Fruit fly (Drosophila melanogaster) whole organism, wandering third instar larva: ENCODE data around the gene CG43249.

Experiments
- Abd-B ChIP-seq: fragments of >200 bp; optimal IDR thresholded peaks from 2 replicates; lab custom pipeline; 2017; ENCODE audit warnings: missing biosample characterization, missing genetic modification characterization
- CG32264 ChIP-seq: fragments of 200-800 bp; sonication (Bioruptor generic); optimal IDR thresholded peaks from 2 replicates; lab custom pipeline; 2016; ENCODE audit warnings: missing biosample characterization, missing genetic modification characterization
- CG9705 ChIP-seq: fragments of 200-800 bp; sonication (Bioruptor generic); optimal IDR thresholded peaks from 2 replicates; lab custom pipeline; 2018; ENCODE audit warnings: missing biosample characterization, mild to moderate bottlenecking, missing genetic modification characterization
- CrebA ChIP-seq: fragments of 200-800 bp; sonication (Bioruptor generic); optimal IDR thresholded peaks from 2 replicates; lab custom pipeline; 2016; ENCODE audit warnings: missing biosample characterization, mild to moderate bottlenecking, missing genetic modification characterization, borderline replicate concordance
- Dif ChIP-seq: fragments of 200-275, 200-300 bp; sonication (Bioruptor generic); optimal IDR thresholded peaks from 2 replicates; lab custom pipeline; 2018; ENCODE audit warnings: missing biosample characterization, missing genetic modification characterization; ENCODE audit not compliant: partially characterized antibody
- GATAd ChIP-seq: sonication (Bioruptor generic); optimal IDR thresholded peaks from 2 replicates; lab custom pipeline; 2016; ENCODE audit warnings: missing biosample characterization, missing genetic modification characterization
- HLH106 ChIP-seq: fragments of 200-800 bp; optimal IDR thresholded peaks from 3 replicates; lab custom pipeline; 2019; ENCODE audit warnings: missing biosample characterization, mild to moderate bottlenecking, missing genetic modification characterization, moderate library complexity
- Hnf4 ChIP-seq: fragments of 200-800 bp; sonication (Bioruptor generic); optimal IDR thresholded peaks from 2 replicates; lab custom pipeline; 2016; ENCODE audit warnings: missing biosample characterization, mild to moderate bottlenecking, missing genetic modification characterization
- Hr78 ChIP-seq: fragments of >200 bp; optimal IDR thresholded peaks from 2 replicates; lab custom pipeline; 2017; ENCODE audit warnings: missing biosample characterization, missing genetic modification characterization
- Hr83 ChIP-seq: fragments of 200-300 bp; sonication (Bioruptor generic); optimal IDR thresholded peaks from 2 replicates; lab custom pipeline; 2016; ENCODE audit warnings: missing biosample characterization, mild to moderate bottlenecking, missing genetic modification characterization, moderate library complexity; ENCODE audit not compliant: poor library complexity, severe bottlenecking
- Jra ChIP-seq: sonication (Bioruptor generic); optimal IDR thresholded peaks from 2 replicates; lab custom pipeline; 2016; ENCODE audit warnings: missing biosample characterization, missing genetic modification characterization
- Myc ChIP-seq: fragments of >200 bp; optimal IDR thresholded peaks from 2 replicates; lab custom pipeline; 2017
- N ChIP-seq: fragments of >200 bp; optimal IDR thresholded peaks from 2 replicates; lab custom pipeline; 2018; ENCODE audit warnings: missing biosample characterization, missing external identifiers, missing genetic modification characterization
- OdsH ChIP-seq: fragments of 200-800 bp; sonication (Bioruptor generic); optimal IDR thresholded peaks from 2 replicates; lab custom pipeline; 2016; ENCODE audit warnings: missing biosample characterization, mild to moderate bottlenecking, missing genetic modification characterization
- Rel ChIP-seq, 2 experiments: fragments of 200-800 bp; sonication (Bioruptor generic) in 1 of 2; optimal IDR thresholded peaks; 2 replicates in 1 of 2; 3 replicates in 1 of 2; lab custom pipeline; 2016 to 2019; ENCODE audit warnings: mild to moderate bottlenecking in 2 of 2, missing biosample characterization in 2 of 2, missing genetic modification characterization in 2 of 2, moderate library complexity in 1 of 2
- Sp1 ChIP-seq: fragments of 200-800 bp; sonication (Bioruptor generic); optimal IDR thresholded peaks from 3 replicates; lab custom pipeline; 2019; ENCODE audit warnings: missing biosample characterization, mild to moderate bottlenecking, missing genetic modification characterization, moderate library complexity
- Vsx2 ChIP-seq: fragments of 200-300, 225-300 bp; sonication (Bioruptor generic); optimal IDR thresholded peaks from 2 replicates; lab custom pipeline; 2018; ENCODE audit warnings: missing biosample characterization, missing genetic modification characterization; ENCODE audit not compliant: partially characterized antibody
- br ChIP-seq: fragments of 200-800 bp; sonication (Bioruptor generic); optimal IDR thresholded peaks from 2 replicates; lab custom pipeline; 2016; ENCODE audit warnings: missing biosample characterization, missing genetic modification characterization
- brk ChIP-seq: fragments of 200-800 bp; sonication (Bioruptor generic); optimal IDR thresholded peaks from 2 replicates; lab custom pipeline; 2016; ENCODE audit warnings: missing biosample characterization, mild to moderate bottlenecking, missing genetic modification characterization
- dl ChIP-seq, 2 experiments: fragments of 175-275, 200-275 bp in 1 of 2; fragments of 200-275 bp in 1 of 2; sonication (Bioruptor generic); optimal IDR thresholded peaks; lab custom pipeline; 2018; ENCODE audit warnings: mild to moderate bottlenecking in 2 of 2, missing biosample characterization in 2 of 2, missing genetic modification characterization in 2 of 2, moderate library complexity in 2 of 2; ENCODE audit not compliant: partially characterized antibody in 2 of 2, insufficient read depth in 1 of 2
- dsf ChIP-seq: sonication (Bioruptor generic); optimal IDR thresholded peaks from 2 replicates; lab custom pipeline; 2016; ENCODE audit warnings: missing biosample characterization, missing genetic modification characterization, borderline replicate concordance
- ey ChIP-seq: fragments of 200-800 bp; sonication (Bioruptor generic); optimal IDR thresholded peaks from 2 replicates; lab custom pipeline; 2016; ENCODE audit warnings: missing biosample characterization, missing genetic modification characterization
- fru ChIP-seq: fragments of 200-800 bp; sonication (Bioruptor generic); optimal IDR thresholded peaks from 3 replicates; lab custom pipeline; 2016; ENCODE audit warnings: missing biosample characterization, mild to moderate bottlenecking, missing genetic modification characterization
- lola ChIP-seq: fragments of >200 bp; optimal IDR thresholded peaks from 2 replicates; lab custom pipeline; 2017; ENCODE audit warnings: missing biosample characterization, missing genetic modification characterization
- pan ChIP-seq: fragments of >200 bp; optimal IDR thresholded peaks from 2 replicates; lab custom pipeline; 2017
- psq ChIP-seq: fragments of 200-800 bp; sonication (Bioruptor generic); optimal IDR thresholded peaks from 3 replicates; lab custom pipeline; 2017; ENCODE audit warnings: missing biosample characterization, mild to moderate bottlenecking, missing genetic modification characterization, moderate library complexity
- rgr ChIP-seq: fragments of 200-800 bp; sonication (Bioruptor generic); optimal IDR thresholded peaks from 3 replicates; lab custom pipeline; 2016; ENCODE audit warnings: missing biosample characterization, mild to moderate bottlenecking, missing genetic modification characterization
- sage ChIP-seq: fragments of 200-800 bp; sonication (Bioruptor generic); optimal IDR thresholded peaks from 2 replicates; lab custom pipeline; 2016; ENCODE audit warnings: missing biosample characterization, mild to moderate bottlenecking, missing genetic modification characterization
- sv ChIP-seq: fragments of 200-800 bp; sonication (Bioruptor generic); optimal IDR thresholded peaks from 3 replicates; lab custom pipeline; 2016; ENCODE audit warnings: missing biosample characterization, missing genetic modification characterization
- tai ChIP-seq: sonication (Bioruptor generic); optimal IDR thresholded peaks from 2 replicates; lab custom pipeline; 2016; ENCODE audit warnings: missing biosample characterization, missing genetic modification characterization
- usp ChIP-seq: fragments of >200 bp; optimal IDR thresholded peaks from 2 replicates; lab custom pipeline; 2017; ENCODE audit warnings: missing biosample characterization, missing genetic modification characterization
- woc ChIP-seq: sonication (Bioruptor generic); optimal IDR thresholded peaks from 2 replicates; lab custom pipeline; 2016; ENCODE audit warnings: missing biosample characterization, mild to moderate bottlenecking, missing genetic modification characterization

The CG43249 gene

dm6 chr3L:16334876-16335275, 30.8 kb downstream of the CG43249 start:
- TF ChIP-seq Jra (GFP tag; lab: Kevin White, UChicago) (no peak), N (peak; percentile 79), Dif (peak; percentile 39), Myc (lab: Kevin White, UChicago) (peak; percentile 80), Vsx2 (peak; percentile 58)

- TF ChIP-seq CG9705 (no peak), OdsH (GFP tag; lab: Kevin White, UChicago) (no peak), Rel (GFP tag; optimal IDR thresholded peaks at IDR 0.05; lab: Kevin White, UChicago) (no peak), Rel (tag; optimal IDR thresholded peaks at IDR 0.05; lab: Kevin White, UChicago) (no peak), rgr (GFP tag; lab: Kevin White, UChicago) (no peak), pan (lab: Kevin White, UChicago) (no peak), ey (GFP tag; lab: Kevin White, UChicago) (no peak), woc (GFP tag; lab: Kevin White, UChicago) (no peak), Myc (lab: Kevin White, UChicago) (no peak), Sp1 (GFP tag; lab: Kevin White, UChicago) (no peak), Vsx2 (no peak), HLH106 (tag; lab: Kevin White, UChicago) (no peak)
- TF ChIP-seq, all 38 proteins: peak for 0
These were observed 33.7 kb downstream of the CG43249 start for dm6 chr3L:16337739-16338138.

DNA sequence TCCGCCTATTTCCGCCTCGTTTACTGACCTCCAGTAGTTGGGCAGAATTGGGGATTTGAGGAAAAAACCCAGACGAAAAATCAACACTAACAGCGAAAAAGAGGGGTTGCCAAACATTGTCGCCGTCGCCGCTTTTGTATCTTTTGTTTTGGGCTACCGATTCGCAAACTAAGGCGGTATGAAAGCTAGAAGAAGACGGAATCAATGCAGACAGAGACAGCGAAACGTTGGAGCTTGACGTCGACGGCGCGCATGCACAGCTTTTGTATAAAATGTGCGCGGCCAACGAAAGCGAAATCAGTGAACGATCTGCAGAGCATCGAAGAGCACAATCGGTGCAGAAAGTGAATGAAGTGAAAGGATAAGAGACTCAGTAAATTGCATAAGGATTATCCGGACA, 34.6 kb downstream of the CG43249 start, which contains the start of gene CG4998:
CG4998 (plus strand) TSS at position 301 of the 400 bp plus-strand sequence.
- no peak for TF ChIP-seq Hr83 (GFP tag; lab: Kevin White, UChicago)
- TF ChIP-seq br: no peak
- no peak for TF ChIP-seq Vsx2
- no peak for TF ChIP-seq Hnf4 (GFP tag; lab: Kevin White, UChicago)
- no peak for TF ChIP-seq Abd-B (GFP tag; lab: Kevin White, UChicago)
- TF ChIP-seq CG9705: no peak
- TF ChIP-seq N: no peak
- TF ChIP-seq CG32264 (GFP tag; lab: Kevin White, UChicago): no peak
- no peak for TF ChIP-seq CrebA (GFP tag; lab: Kevin White, UChicago)
- TF ChIP-seq tai (GFP tag; lab: Kevin White, UChicago): no peak
- no peak for TF ChIP-seq psq (GFP tag; lab: Kevin White, UChicago)
- TF ChIP-seq Rel (GFP tag; optimal IDR thresholded peaks at IDR 0.05; lab: Kevin White, UChicago): no peak
- no peak for TF ChIP-seq Rel (tag; optimal IDR thresholded peaks at IDR 0.05; lab: Kevin White, UChicago)
- no peak for TF ChIP-seq sv (GFP tag; lab: Kevin White, UChicago)

- TF ChIP-seq dl (GFP tag; optimal IDR thresholded peaks at IDR 0.05; lab: Kevin White, UChicago; ENCODE audit: insufficient read depth in 1 of 2, partially characterized antibody in 2 of 2) (no peak), Sp1 (GFP tag; lab: Kevin White, UChicago) (no peak), fru (no peak), sv (GFP tag; lab: Kevin White, UChicago) (no peak), N (no peak), GATAd (GFP tag; lab: Kevin White, UChicago) (no peak), brk (GFP tag; lab: Kevin White, UChicago) (no peak), usp (no peak)
These were observed 35.4 kb downstream of the CG43249 start for dm6 chr3L:16339463-16339862.

DNA sequence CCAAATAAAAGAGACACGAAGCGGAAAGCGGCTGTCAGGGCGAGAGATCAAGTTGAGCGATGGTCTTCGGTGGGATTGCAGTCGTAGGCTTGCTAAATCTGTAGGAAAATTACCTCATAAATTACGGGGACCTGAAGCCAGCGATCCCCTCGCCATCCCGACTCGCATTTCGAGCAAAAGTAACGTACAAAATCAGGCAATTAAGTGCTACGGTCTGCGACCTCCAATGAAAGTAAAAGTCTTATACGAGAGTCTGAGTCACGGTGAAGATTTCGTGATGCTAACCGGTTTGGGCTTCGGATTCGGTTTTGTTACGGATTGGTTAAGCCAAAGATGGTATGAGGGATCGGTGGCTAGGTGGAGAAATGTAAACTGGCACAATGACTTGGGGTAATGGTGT, 35.8 kb downstream of the CG43249 start:
- TF ChIP-seq lola (no peak), sage (GFP tag; lab: Kevin White, UChicago) (no peak), Hr78 (GFP tag; lab: Kevin White, UChicago) (no peak), ey (GFP tag; lab: Kevin White, UChicago) (no peak), psq (GFP tag; lab: Kevin White, UChicago) (no peak), dsf (no peak), Dif (no peak), dl (GFP tag; optimal IDR thresholded peaks at IDR 0.05; lab: Kevin White, UChicago; ENCODE audit: insufficient read depth in 1 of 2, partially characterized antibody in 2 of 2) (no peak), usp (no peak)
